Worm (Caenorhabditis elegans): ENCODE measurements around the gene ptp-3.
A peak's percentile ranks its signal among the peaks of the same experiment; 100 is the strongest.

Gene ptp-3

ce11 chrII:11041846-11042262, 66.5 kb downstream of the ptp-3 start:
- TF ChIP-seq mcd-1 (GFP tag; IDR thresholded peaks at IDR 0.05) (0 out of 2 replicates have a peak, but pooled peaks have one; percentile 24), lin-26 (GFP tag; IDR thresholded peaks at IDR 0.05) (0 out of 2 replicates have a peak, but pooled peaks have one; percentile 24), madf-3 (GFP tag; IDR thresholded peaks at IDR 0.05) (0 out of 2 replicates have a peak, but pooled peaks have one; percentile 44), cebp-1 (GFP tag; IDR thresholded peaks at IDR 0.05) (no peak), cebp-1 (tag; optimal IDR thresholded peaks at IDR 0.05) (peak; percentile 18), Y95B8A.8 (GFP tag; IDR thresholded peaks at IDR 0.05) (no peak), atf-7 (tag; optimal IDR thresholded peaks at IDR 0.05) (peak; percentile 10), sea-2 (GFP tag; IDR thresholded peaks at IDR 0.05) (no peak), pbrm-1 (GFP tag; IDR thresholded peaks at IDR 0.05) (0 out of 2 replicates have a peak, but pooled peaks have one; percentile 33), snpc-4 (GFP tag; optimal IDR thresholded peaks at IDR 0.05) (no peak), snpc-4 (tag; optimal IDR thresholded peaks at IDR 0.05) (peak in 2 of 4 experiments; percentile 5 to 11), attf-5 (GFP tag; optimal IDR thresholded peaks at IDR 0.05) (peak; percentile 36), zfh-2 (GFP tag; conservative IDR thresholded peaks at IDR 0.05) (peak; percentile 31; the same call in 1 of the 2 replicates), Y53G8AR.9 (GFP tag; conservative IDR thresholded peaks at IDR 0.05) (no peak), lin-35 (GFP tag; optimal IDR thresholded peaks at IDR 0.05) (peak in 1 of 3 experiments; percentile 25), lin-40 (tag; optimal IDR thresholded peaks at IDR 0.05) (peak; percentile 8), K12H6.12 (tag; optimal IDR thresholded peaks at IDR 0.05) (peak; percentile 15)

- no peak for TF ChIP-seq Y79H2A.3 (GFP tag; conservative IDR thresholded peaks at IDR 0.05)
- TF ChIP-seq lsy-27 (tag; optimal IDR thresholded peaks at IDR 0.05; ENCODE audit: borderline replicate concordance, insufficient read depth), result no peak
- TF ChIP-seq mcd-1 (GFP tag; IDR thresholded peaks at IDR 0.05), result peak; percentile 64
- peak; percentile 85 for TF ChIP-seq attf-5 (GFP tag; optimal IDR thresholded peaks at IDR 0.05)
- TF ChIP-seq zfh-2 (GFP tag; conservative IDR thresholded peaks at IDR 0.05), result peak; percentile 96
- no peak for TF ChIP-seq F10E7.11 (tag; optimal IDR thresholded peaks at IDR 0.05)
- no peak for TF ChIP-seq B0019.2 (GFP tag; conservative IDR thresholded peaks at IDR 0.05)
- no peak for TF ChIP-seq attf-3 (GFP tag; conservative IDR thresholded peaks at IDR 0.05)
- no peak for TF ChIP-seq nhr-90 (tag; optimal IDR thresholded peaks at IDR 0.05)
- no peak for TF ChIP-seq madf-3 (GFP tag; IDR thresholded peaks at IDR 0.05)
- peak; percentile 16 for TF ChIP-seq ets-4 (GFP tag; optimal IDR thresholded peaks at IDR 0.05)
- peak; percentile 93 for TF ChIP-seq nhr-80 (tag; optimal IDR thresholded peaks at IDR 0.05)
- no peak for TF ChIP-seq lin-26 (GFP tag; IDR thresholded peaks at IDR 0.05)
- TF ChIP-seq snpc-1.3 (tag; optimal IDR thresholded peaks at IDR 0.05; ENCODE audit: insufficient read depth), result peak; percentile 21
- no peak for TF ChIP-seq mes-4 (tag; optimal IDR thresholded peaks at IDR 0.05)
- TF ChIP-seq B0336.3 (GFP tag; IDR thresholded peaks at IDR 0.05), result peak; percentile 82
- no peak for TF ChIP-seq efl-1 (GFP tag; optimal IDR thresholded peaks at IDR 0.05)
- TF ChIP-seq egl-18 (GFP tag; IDR thresholded peaks at IDR 0.05), result no peak
- peak; percentile 74 for TF ChIP-seq K12H6.12 (tag; optimal IDR thresholded peaks at IDR 0.05)
- TF ChIP-seq ztf-22 (GFP tag; optimal IDR thresholded peaks at IDR 0.05), result peak; percentile 11
- TF ChIP-seq F57C9.4 (tag; optimal IDR thresholded peaks at IDR 0.05), result no peak
- no peak for TF ChIP-seq F57A8.1 (GFP tag; optimal IDR thresholded peaks at IDR 0.05)
- no peak for TF ChIP-seq F55B11.4 (tag; optimal IDR thresholded peaks at IDR 0.05; ENCODE audit: borderline replicate concordance, insufficient read depth)
- no peak for TF ChIP-seq him-1 (tag; optimal IDR thresholded peaks at IDR 0.05)
- no peak for TF ChIP-seq ceh-40 (GFP tag; IDR thresholded peaks at IDR 0.05)
- no peak for TF ChIP-seq hlh-26 (GFP tag; conservative IDR thresholded peaks at IDR 0.05)
- no peak for TF ChIP-seq ceh-91 (GFP tag; IDR thresholded peaks at IDR 0.05)
- 0 out of 2 replicates have a peak, but pooled peaks have one; percentile 37 for TF ChIP-seq madf-6 (GFP tag; IDR thresholded peaks at IDR 0.05)
- no peak for TF ChIP-seq mxl-1 (tag; optimal IDR thresholded peaks at IDR 0.05)
- TF ChIP-seq unc-130 (GFP tag; optimal IDR thresholded peaks at IDR 0.05), result no peak
- peak; percentile 22 for TF ChIP-seq ZK185.1 (tag; optimal IDR thresholded peaks at IDR 0.05; ENCODE audit: poor library complexity, severe bottlenecking)
- TF ChIP-seq let-526 (GFP tag; IDR thresholded peaks at IDR 0.05), result no peak
- no peak for TF ChIP-seq xnd-1 (tag; optimal IDR thresholded peaks at IDR 0.05)
- peak; percentile 34 for TF ChIP-seq lin-54 (GFP tag; optimal IDR thresholded peaks at IDR 0.05)
- no peak for TF ChIP-seq akir-1 (GFP tag; optimal IDR thresholded peaks at IDR 0.05)
Observed at ce11 chrII:11042878-11043331, 67.6 kb downstream of the ptp-3 start.
